Fruit fly (Drosophila melanogaster) whole organism, embryonic: ENCODE measurements around the gene alphaTub84B.
A peak's percentile ranks its signal among the peaks of the same experiment; 100 is the strongest.

ENCODE experiments used
- Abd-B ChIP-seq: fragments of 200-800 bp; sonication (Bioruptor generic); optimal IDR thresholded peaks from 2 replicates; lab custom pipeline; 2018; ENCODE audit warnings: missing biosample characterization, mild to moderate bottlenecking, missing genetic modification characterization, moderate library complexity
- CG10209 ChIP-seq: fragments of 200-800 bp; sonication (Bioruptor generic); optimal IDR thresholded peaks from 3 replicates; lab custom pipeline; 2017; ENCODE audit warnings: missing biosample characterization, mild to moderate bottlenecking, missing genetic modification characterization, missing genetic modification reagents
- CG1024 ChIP-seq: fragments of 200-800 bp; sonication (Bioruptor generic); IDR thresholded peaks from 2 replicates; pipeline ENCODE4 v1.3.6; 2022; ENCODE audit warnings: missing biosample characterization, missing genetic modification characterization
- CG10543 ChIP-seq: fragments of 200-800 bp; sonication (Bioruptor generic); optimal IDR thresholded peaks from 3 replicates; lab custom pipeline; 2017; ENCODE audit warnings: missing biosample characterization, mild to moderate bottlenecking, missing genetic modification characterization, moderate library complexity
- CG11504 ChIP-seq: fragments of 200-800 bp; sonication (Bioruptor generic); optimal IDR thresholded peaks from 3 replicates; lab custom pipeline; 2019; ENCODE audit warnings: missing biosample characterization, mild to moderate bottlenecking, missing genetic modification characterization, moderate library complexity
- CG12299 ChIP-seq: fragments of 200-800 bp; sonication (Bioruptor generic); optimal IDR thresholded peaks from 2 replicates; lab custom pipeline; 2018; ENCODE audit warnings: missing biosample characterization, mild to moderate bottlenecking, missing genetic modification characterization
- CG12659 ChIP-seq: fragments of 200-800 bp; sonication (Bioruptor generic); optimal IDR thresholded peaks from 3 replicates; lab custom pipeline; 2017; ENCODE audit warnings: mild to moderate bottlenecking, missing biosample characterization, missing genetic modification reagents, missing genetic modification characterization
- CG12769 ChIP-seq: fragments of 200-800 bp; sonication (Bioruptor generic); optimal IDR thresholded peaks from 2 replicates; lab custom pipeline; 2019; ENCODE audit warnings: missing biosample characterization, mild to moderate bottlenecking, missing genetic modification characterization, moderate library complexity
- CG14014 ChIP-seq: fragments of 200-800 bp; sonication (Bioruptor generic); IDR thresholded peaks from 2 replicates; pipeline ENCODE4 v1.3.6; 2022; ENCODE audit warnings: missing biosample characterization, missing genetic modification characterization
- CG14965 ChIP-seq: fragments of 200-800 bp; sonication (Bioruptor generic); optimal IDR thresholded peaks from 2 replicates; lab custom pipeline; 2016; ENCODE audit warnings: missing biosample characterization, missing genetic modification characterization, borderline replicate concordance
- CG18619 ChIP-seq: fragments of 200-800 bp; sonication (Bioruptor generic); optimal IDR thresholded peaks from 3 replicates; lab custom pipeline; 2017; ENCODE audit warnings: missing biosample characterization, mild to moderate bottlenecking, missing genetic modification characterization
- CG2875 ChIP-seq: fragments of 200-800 bp; sonication (Bioruptor generic); optimal IDR thresholded peaks from 2 replicates; lab custom pipeline; 2017; ENCODE audit warnings: missing biosample characterization, mild to moderate bottlenecking, missing genetic modification characterization, missing genetic modification reagents
- CG3065 ChIP-seq: fragments of 200-800 bp; sonication (Bioruptor generic); optimal IDR thresholded peaks from 2 replicates; lab custom pipeline; 2016; ENCODE audit warnings: missing biosample characterization, missing genetic modification characterization
- CG31365 ChIP-seq: fragments of 200-800 bp; sonication (Bioruptor generic); optimal IDR thresholded peaks from 2 replicates; lab custom pipeline; 2018; ENCODE audit warnings: missing biosample characterization, mild to moderate bottlenecking, missing genetic modification characterization
- CG3995 ChIP-seq: fragments of 200-800 bp; sonication (Bioruptor generic); optimal IDR thresholded peaks from 3 replicates; lab custom pipeline; 2016; ENCODE audit warnings: missing biosample characterization, missing genetic modification characterization
- CG6854 ChIP-seq: fragments of 200-800 bp; sonication (Bioruptor generic); optimal IDR thresholded peaks from 3 replicates; lab custom pipeline; 2017; ENCODE audit warnings: missing biosample characterization, mild to moderate bottlenecking, missing genetic modification characterization
- CG8765 ChIP-seq: fragments of 200-800 bp; sonication (Bioruptor generic); IDR thresholded peaks from 2 replicates; pipeline ENCODE4 v1.3.6; 2022; ENCODE audit warnings: missing biosample characterization, missing genetic modification characterization
- CG9215 ChIP-seq: fragments of 200-800 bp; sonication (Bioruptor generic); IDR thresholded peaks from 2 replicates; pipeline ENCODE4 v1.3.6; 2022; ENCODE audit warnings: missing biosample characterization, missing genetic modification characterization
- CrebB ChIP-seq: fragments of 200-800 bp; sonication (Bioruptor generic); optimal IDR thresholded peaks from 3 replicates; lab custom pipeline; 2018; ENCODE audit warnings: missing biosample characterization, mild to moderate bottlenecking, missing genetic modification characterization
- Dfd ChIP-seq, 2 experiments: fragments of >200 bp; optimal IDR thresholded peaks; 2 replicates each; lab custom pipeline; 2017; ENCODE audit warnings: missing biosample characterization in 2 of 2, missing genetic modification characterization in 2 of 2
- Dp ChIP-seq: fragments of 200-800 bp; sonication (Bioruptor generic); optimal IDR thresholded peaks from 2 replicates; lab custom pipeline; 2018; ENCODE audit warnings: missing biosample characterization, mild to moderate bottlenecking, missing genetic modification characterization, moderate library complexity
- Elba2 ChIP-seq: fragments of 200-800 bp; sonication (Bioruptor generic); optimal IDR thresholded peaks from 3 replicates; lab custom pipeline; 2016; ENCODE audit warnings: missing biosample characterization, missing genetic modification characterization
- HLH3B ChIP-seq: fragments of 200-800 bp; sonication (Bioruptor generic); IDR thresholded peaks from 2 replicates; pipeline ENCODE4 v1.3.6; 2022; ENCODE audit warnings: missing biosample characterization, missing genetic modification characterization
- Hr39 ChIP-seq: fragments of >200 bp; optimal IDR thresholded peaks from 2 replicates; lab custom pipeline; 2017
- Opbp ChIP-seq: fragments of 200-800 bp; sonication (Bioruptor generic); IDR thresholded peaks from 3 replicates; pipeline ENCODE4 v1.3.6; 2022; ENCODE audit warnings: missing biosample characterization, missing genetic modification characterization; ENCODE audit not compliant: partially characterized antibody
- Sin3A ChIP-seq: fragments of >200 bp; optimal IDR thresholded peaks from 2 replicates; lab custom pipeline; 2018
- Taf1 ChIP-seq: fragments of 200-800 bp; sonication (Bioruptor generic); IDR thresholded peaks from 2 replicates; pipeline ENCODE4 v1.3.6; 2022; ENCODE audit warnings: missing biosample characterization, missing genetic modification characterization
- aop ChIP-seq: fragments of 200-800 bp; sonication (Bioruptor generic); IDR thresholded peaks from 2 replicates; pipeline ENCODE4 v1.3.6; 2022; ENCODE audit warnings: missing biosample characterization, missing genetic modification characterization
- ara ChIP-seq: fragments of 200-800 bp; sonication (Bioruptor generic); IDR thresholded peaks from 2 replicates; pipeline ENCODE4 v1.3.6; 2022; ENCODE audit warnings: missing biosample characterization, missing genetic modification characterization
- bsh ChIP-seq, 2 experiments: fragments of 200-800 bp; sonication (Bioruptor generic); optimal IDR thresholded peaks; 2 replicates each; lab custom pipeline; 2017 to 2018; ENCODE audit warnings: mild to moderate bottlenecking in 2 of 2, missing biosample characterization in 2 of 2, missing genetic modification characterization in 2 of 2, moderate library complexity in 1 of 2
- croc ChIP-seq: fragments of 200-800 bp; sonication (Bioruptor generic); conservative IDR thresholded peaks from 3 replicates; pipeline ENCODE4 v1.3.6; 2022; ENCODE audit warnings: missing biosample characterization, missing genetic modification characterization
- dati ChIP-seq: fragments of 200-800 bp; sonication (Bioruptor generic); IDR thresholded peaks from 2 replicates; pipeline ENCODE4 v1.3.6; 2022; ENCODE audit warnings: missing biosample characterization, missing genetic modification characterization
- gt ChIP-seq: fragments of 200-800 bp; sonication (Bioruptor generic); IDR thresholded peaks from 2 replicates; pipeline ENCODE4 v1.3.6; 2022; ENCODE audit warnings: missing biosample characterization, missing genetic modification characterization
- luna ChIP-seq: fragments of 200-800 bp; sonication (Bioruptor generic); optimal IDR thresholded peaks from 2 replicates; lab custom pipeline; 2016; ENCODE audit warnings: missing biosample characterization, missing genetic modification characterization
- odd ChIP-seq: fragments of 200-800 bp; sonication (Bioruptor generic); optimal IDR thresholded peaks from 2 replicates; lab custom pipeline; 2017; ENCODE audit warnings: missing biosample characterization, mild to moderate bottlenecking, missing genetic modification characterization
- onecut ChIP-seq: fragments of 200-800 bp; sonication (Bioruptor generic); IDR thresholded peaks from 2 replicates; pipeline ENCODE4 v1.3.6; 2022; ENCODE audit warnings: missing biosample characterization, missing genetic modification characterization
- psq ChIP-seq: fragments of 200-800 bp; sonication (Bioruptor generic); optimal IDR thresholded peaks from 2 replicates; lab custom pipeline; 2017; ENCODE audit warnings: missing biosample characterization, missing genetic modification characterization
- sqz ChIP-seq: fragments of 200-800 bp; sonication (Bioruptor generic); optimal IDR thresholded peaks from 3 replicates; lab custom pipeline; 2018; ENCODE audit warnings: missing biosample characterization, mild to moderate bottlenecking, missing genetic modification characterization
- vfl ChIP-seq: fragments of 200-800 bp; sonication (Bioruptor generic); optimal IDR thresholded peaks from 2 replicates; lab custom pipeline; 2016; ENCODE audit warnings: missing biosample characterization, missing genetic modification characterization
- wdn ChIP-seq: fragments of 200-800 bp; sonication (Bioruptor generic); IDR thresholded peaks from 2 replicates; pipeline ENCODE4 v1.3.6; 2022; ENCODE audit warnings: missing biosample characterization, missing genetic modification characterization
- zen2 ChIP-seq: fragments of 200-800 bp; sonication (Bioruptor generic); IDR thresholded peaks from 3 replicates; pipeline ENCODE4 v1.3.6; 2022; ENCODE audit warnings: missing biosample characterization, missing genetic modification characterization; ENCODE audit not compliant: partially characterized antibody

The alphaTub84B gene

DNA sequence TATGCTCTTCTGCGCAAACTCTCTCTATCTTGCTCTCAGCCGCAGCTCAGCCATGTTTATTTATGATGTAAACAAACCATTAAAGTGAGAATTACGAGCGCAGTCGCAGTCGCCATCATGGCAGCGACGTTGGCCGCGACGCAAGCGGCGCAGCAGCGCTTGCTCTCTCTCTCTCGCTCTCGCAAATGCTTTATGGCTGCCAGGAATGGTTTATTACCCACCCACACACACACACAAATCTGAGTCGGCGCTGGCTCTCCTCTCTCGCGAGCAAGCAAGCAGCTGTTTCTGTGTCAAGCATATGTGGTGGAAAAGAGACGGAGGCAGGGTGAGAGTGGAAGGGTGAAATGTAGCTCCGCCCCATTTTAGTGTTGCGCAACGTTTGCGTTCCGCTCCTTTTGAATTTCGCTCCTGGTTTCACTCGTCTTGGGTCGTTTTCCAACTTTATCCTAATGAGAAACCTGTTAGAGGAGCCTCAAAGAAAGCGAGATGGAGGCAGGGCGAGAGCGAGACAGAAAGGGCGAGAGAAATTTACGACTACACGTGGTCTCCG is 49.1 kb upstream of the alphaTub84B start (continued):
- TF ChIP-seq CG3995 (GFP tag; lab: Kevin White, UChicago) (no peak), odd (GFP tag; lab: Kevin White, UChicago) (no peak), CG14965 (GFP tag; lab: Kevin White, UChicago) (no peak), bsh (GFP tag; optimal IDR thresholded peaks at IDR 0.05; lab: Kevin White, UChicago) (no peak), Abd-B (peak; percentile 57), aop (GFP tag; lab: Robert Waterston, UW) (no peak), CG9215 (GFP tag; lab: Robert Waterston, UW) (no peak), gt (GFP tag; lab: Robert Waterston, UW) (no peak), dati (no peak), Taf1 (GFP tag; lab: Robert Waterston, UW) (no peak), CG11504 (tag; lab: Kevin White, UChicago) (peak; percentile 23), CG2875 (GFP tag; lab: Kevin White, UChicago) (no peak), CG12769 (tag; lab: Kevin White, UChicago) (no peak), CG12299 (tag; lab: Kevin White, UChicago) (no peak), CG1024 (no peak; the same call in 1 of the 2 replicates), ara (GFP tag; lab: Robert Waterston, UW) (0 out of 2 replicates have a peak, but pooled peaks have one; percentile 33), Dp (GFP tag; lab: Kevin White, UChicago) (no peak), CG14014 (GFP tag; lab: Robert Waterston, UW) (no peak), CG12659 (GFP tag; lab: Kevin White, UChicago) (no peak), Elba2 (GFP tag; lab: Kevin White, UChicago) (peak; percentile 81), CrebB (tag; lab: Kevin White, UChicago) (peak; percentile 35), Opbp (no peak; the same call in 2 of the 3 replicates), Hr39 (lab: Kevin White, UChicago) (no peak), wdn (GFP tag; lab: Robert Waterston, UW) (no peak), CG8765 (GFP tag; lab: Robert Waterston, UW) (0 out of 2 replicates have a peak, but pooled peaks have one; percentile 16), luna (GFP tag; lab: Kevin White, UChicago) (no peak), psq (GFP tag; lab: Kevin White, UChicago) (no peak), CG3065 (GFP tag; lab: Kevin White, UChicago) (no peak)

- TF ChIP-seq zen2 (GFP tag; lab: Robert Waterston, UW) = no peak
- TF ChIP-seq CG10543 = no peak
- no peak for TF ChIP-seq HLH3B (GFP tag; lab: Robert Waterston, UW)
- TF ChIP-seq sqz (GFP tag; lab: Kevin White, UChicago) = no peak
- TF ChIP-seq CG31365 = peak; percentile 60
- no peak for TF ChIP-seq onecut
- no peak for TF ChIP-seq Sin3A (lab: Kevin White, UChicago)
- no peak for TF ChIP-seq CG18619
- no peak for TF ChIP-seq vfl (GFP tag; lab: Kevin White, UChicago)
- TF ChIP-seq croc (GFP tag; lab: Robert Waterston, UW) = no peak
- TF ChIP-seq Dfd (GFP tag; optimal IDR thresholded peaks at IDR 0.05; lab: Kevin White, UChicago) = peak in 1 of 2 experiments; percentile 42
- TF ChIP-seq CG10209 (GFP tag; lab: Kevin White, UChicago) = no peak
- no peak for TF ChIP-seq CG6854 (GFP tag; lab: Kevin White, UChicago)
Measured at dm6 chr3R:7040894-7041293, 45.5 kb upstream of the alphaTub84B start.
